Worm (Caenorhabditis elegans) whole organism, L4/young adult: ENCODE data around the gene C02H6.1.

Source experiments
- W03F9.2 ChIP-seq: fragments of 150-350 bp; optimal IDR thresholded peaks from 2 replicates; lab custom pipeline; 2014; ENCODE audit warnings: missing biosample characterization, missing genetic modification characterization
- dao-5 ChIP-seq: sonication (generic microtip); optimal IDR thresholded peaks from 2 replicates; lab custom pipeline; 2016; ENCODE audit warnings: missing genotype, missing genetic modification characterization, moderate library complexity, missing compliant biosample characterization
- him-1 ChIP-seq: sonication (generic microtip); optimal IDR thresholded peaks from 2 replicates; lab custom pipeline; 2016; ENCODE audit warnings: missing genotype, missing genetic modification reagents, missing genetic modification characterization, missing compliant biosample characterization

DNA sequence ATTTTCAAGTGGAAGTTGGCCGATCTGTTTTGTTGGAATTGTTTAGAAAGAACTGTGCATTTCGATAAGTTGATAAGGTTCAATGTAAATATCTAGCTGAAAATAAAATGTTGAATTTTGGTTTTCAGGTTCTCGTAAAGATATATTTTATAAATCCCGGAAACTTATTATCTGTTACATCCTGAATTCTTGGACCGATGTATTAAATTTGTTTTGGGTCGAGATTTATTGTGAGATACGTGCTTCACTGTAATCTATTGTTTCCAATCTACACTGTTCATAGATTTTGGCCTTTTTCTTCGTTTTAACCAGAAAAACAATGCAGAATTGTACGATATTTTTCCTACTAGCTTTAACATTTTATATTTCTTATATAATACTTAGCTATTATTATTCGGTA lies 32.5 kb downstream of the C02H6.1 start, which contains the start of gene C03G6.6:
- TF ChIP-seq him-1: no peak
- no peak for TF ChIP-seq dao-5 (tag; lab: Kevin White, UChicago)
- no peak for TF ChIP-seq W03F9.2
